Worm (Caenorhabditis elegans): ENCODE data around the gene str-84.

str-84 gene

ce11 chrV:9018871-9019270 lies 38.1 kb upstream of the str-84 start:
- TF ChIP-seq dmd-4 (tag; optimal IDR thresholded peaks at IDR 0.05; ENCODE audit: borderline replicate concordance): no peak
- no peak for TF ChIP-seq dve-1 (tag; optimal IDR thresholded peaks at IDR 0.05)
- no peak for TF ChIP-seq unc-42 (tag; optimal IDR thresholded peaks at IDR 0.05)
- TF ChIP-seq pat-9 (tag; optimal IDR thresholded peaks at IDR 0.05): no peak
- no peak for TF ChIP-seq ceh-30 (tag; optimal IDR thresholded peaks at IDR 0.05)
- TF ChIP-seq fkh-6 (tag; optimal IDR thresholded peaks at IDR 0.05): no peak
- TF ChIP-seq nhr-232 (tag; optimal IDR thresholded peaks at IDR 0.05): no peak
- TF ChIP-seq madf-2 (tag; optimal IDR thresholded peaks at IDR 0.05): no peak
- no peak for TF ChIP-seq pha-2 (tag; optimal IDR thresholded peaks at IDR 0.05)
- TF ChIP-seq elt-4 (tag; optimal IDR thresholded peaks at IDR 0.05): no peak
- no peak for TF ChIP-seq hlh-6 (tag; optimal IDR thresholded peaks at IDR 0.05)

ce11 chrV:9016479-9016878 lies 35.7 kb upstream of the str-84 start, which contains the start of gene oac-40:
Gene oac-40 (plus strand): TSS chrV:9016779.
- no peak for TF ChIP-seq sdc-2 (tag; optimal IDR thresholded peaks at IDR 0.05)
- no peak for TF ChIP-seq nhr-11 (tag; optimal IDR thresholded peaks at IDR 0.05)
- no peak for TF ChIP-seq unc-55 (GFP tag; optimal IDR thresholded peaks at IDR 0.05)
- TF ChIP-seq eyg-1 (tag; optimal IDR thresholded peaks at IDR 0.05): no peak
- TF ChIP-seq unc-3 (GFP tag; conservative IDR thresholded peaks at IDR 0.05): no peak
- TF ChIP-seq unc-3 (tag; optimal IDR thresholded peaks at IDR 0.05): no peak
- TF ChIP-seq hlh-8 (tag; optimal IDR thresholded peaks at IDR 0.05): no peak
- TF ChIP-seq lin-11 (tag; optimal IDR thresholded peaks at IDR 0.05): no peak
- TF ChIP-seq ceh-19 (GFP tag; optimal IDR thresholded peaks at IDR 0.05): no peak
- no peak for TF ChIP-seq pha-4 (tag; optimal IDR thresholded peaks at IDR 0.05)
- TF ChIP-seq hlh-13 (GFP tag; optimal IDR thresholded peaks at IDR 0.05): no peak
- no peak for TF ChIP-seq ahr-1 (tag; optimal IDR thresholded peaks at IDR 0.05)
- no peak for TF ChIP-seq ceh-2 (tag; optimal IDR thresholded peaks at IDR 0.05)
- TF ChIP-seq sox-2 (GFP tag; IDR thresholded peaks at IDR 0.05): no peak
- TF ChIP-seq odd-2 (tag; optimal IDR thresholded peaks at IDR 0.05): no peak
- TF ChIP-seq npax-4 (tag; optimal IDR thresholded peaks at IDR 0.05): no peak

ce11 chrV:9015540-9015939 lies 34.8 kb upstream of the str-84 start, which contains the start of gene srt-18:
Gene srt-18 (minus strand): TSS chrV:9015640.
- TF ChIP-seq ceh-22 (tag; optimal IDR thresholded peaks at IDR 0.05): no peak
- TF ChIP-seq elt-2 (tag; optimal IDR thresholded peaks at IDR 0.05): no peak
- TF ChIP-seq lim-6 (tag; optimal IDR thresholded peaks at IDR 0.05): no peak
- TF ChIP-seq elt-4 (tag; optimal IDR thresholded peaks at IDR 0.05): no peak
- TF ChIP-seq unc-55 (GFP tag; optimal IDR thresholded peaks at IDR 0.05): no peak
- no peak for TF ChIP-seq dve-1 (tag; optimal IDR thresholded peaks at IDR 0.05)
- no peak for TF ChIP-seq eyg-1 (tag; optimal IDR thresholded peaks at IDR 0.05)
- no peak for TF ChIP-seq tbx-2 (tag; optimal IDR thresholded peaks at IDR 0.05)
- no peak for TF ChIP-seq mec-3 (tag; optimal IDR thresholded peaks at IDR 0.05; ENCODE audit: borderline replicate concordance)

ce11 chrV:9013765-9014164 lies 33.0 kb upstream of the str-84 start, which contains the start of gene srh-201:
Gene srh-201 (minus strand): TSS chrV:9013865.
- TF ChIP-seq T23F11.4 (GFP tag; optimal IDR thresholded peaks at IDR 0.05) (no peak), pat-9 (tag; optimal IDR thresholded peaks at IDR 0.05) (no peak), elt-4 (tag; optimal IDR thresholded peaks at IDR 0.05) (no peak)

- TF ChIP-seq mec-3 (tag; optimal IDR thresholded peaks at IDR 0.05; ENCODE audit: borderline replicate concordance) (no peak), ceh-14 (tag; optimal IDR thresholded peaks at IDR 0.05) (no peak), ceh-48 (tag; optimal IDR thresholded peaks at IDR 0.05) (no peak), pag-3 (tag; optimal IDR thresholded peaks at IDR 0.05; ENCODE audit: borderline replicate concordance) (no peak), Y22D7AL.16 (tag; optimal IDR thresholded peaks at IDR 0.05) (no peak)
Measured at ce11 chrV:9009175-9009574, 28.4 kb upstream of the str-84 start, which contains the start of gene srx-2. Gene srx-2 (plus strand): TSS chrV:9009475.

All from whole organism, late embryonic.